Worm (Caenorhabditis elegans): ENCODE measurements around the gene Y39G8B.5.

ce11 chrII:13981097-13981496 lies 10.5 kb downstream of the Y39G8B.5 start, which contains the start of gene Y39G8B.9:
- TF ChIP-seq nhr-77 (tag; optimal IDR thresholded peaks at IDR 0.05) = no peak
- TF ChIP-seq hlh-4 (tag; optimal IDR thresholded peaks at IDR 0.05) = no peak
- no peak for TF ChIP-seq mep-1 (tag; optimal IDR thresholded peaks at IDR 0.05)
- no peak for TF ChIP-seq ama-1 (optimal IDR thresholded peaks at IDR 0.05)
- TF ChIP-seq ceh-82 (tag; optimal IDR thresholded peaks at IDR 0.05) = no peak
- TF ChIP-seq sup-37 (GFP tag; optimal IDR thresholded peaks at IDR 0.05) = no peak
- no peak for TF ChIP-seq unc-130 (tag; optimal IDR thresholded peaks at IDR 0.05)
- no peak for TF ChIP-seq nhr-19 (GFP tag; conservative IDR thresholded peaks at IDR 0.05)
- TF ChIP-seq nhr-85 (tag) = no peak
- TF ChIP-seq fkh-4 (tag; optimal IDR thresholded peaks at IDR 0.05; ENCODE audit: borderline replicate concordance) = no peak
- no peak for TF ChIP-seq ztf-4 (tag; optimal IDR thresholded peaks at IDR 0.05)
- TF ChIP-seq lin-39 (tag; optimal IDR thresholded peaks at IDR 0.05) = no peak

Data from whole organism, L1 larva.